Worm (Caenorhabditis elegans) whole organism, late embryonic: ENCODE data around the gene F10E9.4.

ENCODE experiments used
- C38D4.7 ChIP-seq: fragments of 200-800 bp; sonication (Bioruptor generic); optimal IDR thresholded peaks from 2 replicates; lab custom pipeline; 2018; ENCODE audit warnings: mild to moderate bottlenecking, missing genetic modification characterization, moderate library complexity, missing compliant biosample characterization
- K02D7.2 ChIP-seq: sonication (generic microtip); optimal IDR thresholded peaks from 2 replicates; lab custom pipeline; 2017; ENCODE audit warnings: mild to moderate bottlenecking, missing genetic modification characterization, missing compliant biosample characterization
- K09A11.1 ChIP-seq: sonication (generic microtip); optimal IDR thresholded peaks from 2 replicates; lab custom pipeline; 2017; ENCODE audit warnings: antibody characterized with exemption, mild to moderate bottlenecking, missing genetic modification characterization, missing compliant biosample characterization; ENCODE audit not compliant: insufficient read depth
- T23F11.4 ChIP-seq: fragments of 200-800 bp; sonication (Bioruptor generic); optimal IDR thresholded peaks from 2 replicates; lab custom pipeline; 2018; ENCODE audit warnings: mild to moderate bottlenecking, missing genetic modification characterization, missing compliant biosample characterization
- ceh-14 ChIP-seq: sonication (generic microtip); optimal IDR thresholded peaks from 2 replicates; lab custom pipeline; 2016; ENCODE audit warnings: missing genotype, missing genetic modification characterization, missing compliant biosample characterization
- ceh-24 ChIP-seq: sonication (generic microtip); optimal IDR thresholded peaks from 2 replicates; lab custom pipeline; 2016; ENCODE audit warnings: mild to moderate bottlenecking, missing genetic modification characterization, missing compliant biosample characterization
- ceh-34 ChIP-seq: sonication (generic microtip); optimal IDR thresholded peaks from 2 replicates; lab custom pipeline; 2016; ENCODE audit warnings: mild to moderate bottlenecking, missing genetic modification characterization, missing compliant biosample characterization
- ceh-45 ChIP-seq: fragments of 200-800 bp; sonication (Bioruptor generic); IDR thresholded peaks from 2 replicates; pipeline ENCODE4 v1.3.6; 2022; ENCODE audit warnings: missing genetic modification reagents, missing genetic modification characterization, missing compliant biosample characterization
- ceh-48 ChIP-seq: sonication (generic microtip); optimal IDR thresholded peaks from 2 replicates; lab custom pipeline; 2016; ENCODE audit warnings: missing genetic modification characterization, inconsistent platforms, missing compliant biosample characterization
- elt-2 ChIP-seq: sonication (generic microtip); optimal IDR thresholded peaks from 2 replicates; lab custom pipeline; 2016; ENCODE audit warnings: missing genetic modification reagents, missing genetic modification characterization, missing compliant biosample characterization
- ets-4 ChIP-seq: sonication (generic microtip); optimal IDR thresholded peaks from 2 replicates; lab custom pipeline; 2016; ENCODE audit warnings: missing genetic modification characterization, missing compliant biosample characterization
- eyg-1 ChIP-seq: sonication (generic microtip); optimal IDR thresholded peaks from 2 replicates; lab custom pipeline; 2016; ENCODE audit warnings: missing genotype, missing genetic modification characterization, missing compliant biosample characterization
- fkh-10 ChIP-seq: fragments of 150-350 bp; optimal IDR thresholded peaks from 2 replicates; lab custom pipeline; 2014; ENCODE audit warnings: missing biosample characterization, missing genetic modification reagents, missing genetic modification characterization
- fkh-6 ChIP-seq: sonication (generic microtip); optimal IDR thresholded peaks from 2 replicates; lab custom pipeline; 2016; ENCODE audit warnings: missing genetic modification characterization, missing compliant biosample characterization
- gmeb-2 ChIP-seq: sonication (generic microtip); optimal IDR thresholded peaks from 2 replicates; lab custom pipeline; 2016; ENCODE audit warnings: missing genetic modification characterization, inconsistent platforms, missing compliant biosample characterization
- hlh-13 ChIP-seq: fragments of 200-800 bp; sonication (Bioruptor generic); optimal IDR thresholded peaks from 2 replicates; lab custom pipeline; 2018; ENCODE audit warnings: mild to moderate bottlenecking, missing genetic modification characterization, missing compliant biosample characterization
- mec-3 ChIP-seq: sonication (generic microtip); optimal IDR thresholded peaks from 2 replicates; lab custom pipeline; 2016; ENCODE audit warnings: borderline replicate concordance, missing genetic modification characterization, missing compliant biosample characterization
- nhr-11 ChIP-seq: fragments of 150-350 bp; optimal IDR thresholded peaks from 2 replicates; lab custom pipeline; 2014; ENCODE audit warnings: missing biosample characterization, missing genetic modification characterization
- nhr-232 ChIP-seq: sonication (generic microtip); optimal IDR thresholded peaks from 2 replicates; lab custom pipeline; 2016; ENCODE audit warnings: missing genetic modification characterization, missing compliant biosample characterization
- pha-2 ChIP-seq: sonication (generic microtip); optimal IDR thresholded peaks from 2 replicates; lab custom pipeline; 2017; ENCODE audit warnings: mild to moderate bottlenecking, missing genetic modification characterization, missing compliant biosample characterization
- pha-4 ChIP-seq: fragments of 150-350 bp; optimal IDR thresholded peaks from 2 replicates; lab custom pipeline; 2018; ENCODE audit warnings: missing biosample characterization, missing genetic modification reagents, missing genetic modification characterization
- pros-1 ChIP-seq: fragments of 150-350 bp; optimal IDR thresholded peaks from 2 replicates; lab custom pipeline; 2014; ENCODE audit warnings: missing biosample characterization, missing genetic modification reagents, missing genetic modification characterization
- ref-2 ChIP-seq: sonication (generic microtip); optimal IDR thresholded peaks from 2 replicates; lab custom pipeline; 2016; ENCODE audit warnings: missing genetic modification characterization, missing compliant biosample characterization
- rnt-1 ChIP-seq: sonication (generic microtip); optimal IDR thresholded peaks from 2 replicates; lab custom pipeline; 2016; ENCODE audit warnings: missing genetic modification characterization, missing compliant biosample characterization
- sdc-2 ChIP-seq: sonication (generic microtip); optimal IDR thresholded peaks from 2 replicates; lab custom pipeline; 2016; ENCODE audit warnings: missing genotype, missing genetic modification characterization, missing compliant biosample characterization
- sox-4 ChIP-seq: sonication (generic microtip); optimal IDR thresholded peaks from 2 replicates; lab custom pipeline; 2017; ENCODE audit warnings: mild to moderate bottlenecking, missing genetic modification characterization, inconsistent platforms, missing compliant biosample characterization
- syd-9 ChIP-seq: sonication (generic microtip); optimal IDR thresholded peaks from 2 replicates; lab custom pipeline; 2016; ENCODE audit warnings: mild to moderate bottlenecking, missing genetic modification characterization, moderate library complexity, missing compliant biosample characterization
- tbx-2 ChIP-seq: sonication (generic microtip); optimal IDR thresholded peaks from 2 replicates; lab custom pipeline; 2016; ENCODE audit warnings: missing genetic modification characterization, missing compliant biosample characterization
- tbx-7 ChIP-seq: sonication (generic microtip); optimal IDR thresholded peaks from 2 replicates; lab custom pipeline; 2016; ENCODE audit warnings: missing genotype, missing genetic modification characterization, missing compliant biosample characterization
- unc-3 ChIP-seq, 2 experiments: fragments of 200-800 bp in 1 of 2; sonication (Bioruptor generic) in 1 of 2; sonication (generic microtip) in 1 of 2; conservative IDR thresholded peaks in 1 of 2; optimal IDR thresholded peaks in 1 of 2; 2 replicates each; pipeline versions ENCODE4 v1.3.6 to Lab custom; 2016 to 2022; ENCODE audit warnings: missing compliant biosample characterization in 2 of 2, missing genetic modification characterization in 2 of 2, missing genetic modification reagents in 1 of 2
- unc-42 ChIP-seq: sonication (generic microtip); optimal IDR thresholded peaks from 2 replicates; lab custom pipeline; 2016; ENCODE audit warnings: missing genotype, missing genetic modification characterization, missing compliant biosample characterization
- unc-55 ChIP-seq: sonication (generic microtip); optimal IDR thresholded peaks from 2 replicates; lab custom pipeline; 2017; ENCODE audit warnings: missing biosample characterization, missing genetic modification reagents, missing genetic modification characterization
- ztf-16 ChIP-seq: sonication (generic microtip); optimal IDR thresholded peaks from 2 replicates; lab custom pipeline; 2017; ENCODE audit warnings: missing genetic modification characterization, missing compliant biosample characterization

Gene F10E9.4

ce11 chrIII:8262599-8262998 is 45.7 kb upstream of the F10E9.4 start (continued):
- TF ChIP-seq rnt-1 (tag; lab: Kevin White, UChicago) = no peak
- TF ChIP-seq unc-55 = no peak
- peak; percentile 29 for TF ChIP-seq syd-9 (tag; lab: Kevin White, UChicago)
- TF ChIP-seq elt-2 (tag; lab: Kevin White, UChicago) = no peak
- TF ChIP-seq fkh-10 (GFP tag; lab: Kevin White, UChicago) = no peak
- TF ChIP-seq nhr-11 (tag; lab: Kevin White, UChicago) = no peak
- no peak for TF ChIP-seq ztf-16
- peak; percentile 25 for TF ChIP-seq fkh-6
- TF ChIP-seq hlh-13 = no peak
- TF ChIP-seq, all 69 proteins: peak for 8

- TF ChIP-seq C38D4.7 (GFP tag; lab: Kevin White, UChicago) = no peak
- no peak for TF ChIP-seq pha-2
- TF ChIP-seq ets-4 (tag; lab: Kevin White, UChicago) = no peak
- TF ChIP-seq ztf-16 = no peak
- TF ChIP-seq nhr-11 (tag; lab: Kevin White, UChicago) = no peak
- no peak for TF ChIP-seq mec-3 (tag; lab: Kevin White, UChicago)
- no peak for TF ChIP-seq pha-4 (tag; lab: Kevin White, UChicago)
- TF ChIP-seq ceh-48 (tag; lab: Kevin White, UChicago) = no peak
- TF ChIP-seq sdc-2 (tag; lab: Kevin White, UChicago) = no peak
- no peak for TF ChIP-seq gmeb-2
- no peak for TF ChIP-seq fkh-10 (GFP tag; lab: Kevin White, UChicago)
- TF ChIP-seq ceh-24 (tag; lab: Kevin White, UChicago) = no peak
Measured at ce11 chrIII:8263377-8263776, 45.0 kb upstream of the F10E9.4 start, which contains the start of gene col-91. col-91 (minus strand) TSS chrIII:8263664.

- no peak for TF ChIP-seq unc-3 (GFP tag; conservative IDR thresholded peaks at IDR 0.05; lab: Robert Waterston, UW)
- no peak for TF ChIP-seq unc-3 (tag; optimal IDR thresholded peaks at IDR 0.05; lab: Kevin White, UChicago)
- peak; percentile 35 for TF ChIP-seq ceh-14 (tag; lab: Kevin White, UChicago)
- TF ChIP-seq ref-2 (tag; lab: Kevin White, UChicago) = no peak
Measured at ce11 chrIII:8265753-8266152, 42.6 kb upstream of the F10E9.4 start, which contains the start of gene mrps-9. mrps-9 (plus strand) TSS chrIII:8266062.

ce11 chrIII:8268296-8268695 is 40.0 kb upstream of the F10E9.4 start, which contains the start of the genes F09G8.7 and crn-7:
F09G8.7 (minus strand) TSS chrIII:8268355.
crn-7 (plus strand) TSS chrIII:8268531.
- TF ChIP-seq ceh-34 (tag; lab: Kevin White, UChicago) (no peak), pros-1 (tag; lab: Kevin White, UChicago) (no peak), ref-2 (tag; lab: Kevin White, UChicago) (no peak), sox-4 (tag; lab: Kevin White, UChicago) (no peak), ceh-45 (GFP tag; lab: Robert Waterston, UW) (no peak), ztf-16 (no peak), rnt-1 (tag; lab: Kevin White, UChicago) (no peak), tbx-7 (tag; lab: Kevin White, UChicago) (no peak), unc-55 (no peak), K02D7.2 (no peak), eyg-1 (tag; lab: Kevin White, UChicago) (no peak), pha-2 (no peak), unc-42 (tag; lab: Kevin White, UChicago) (no peak), nhr-232 (no peak), K09A11.1 (tag; lab: Kevin White, UChicago) (no peak), tbx-2 (tag; lab: Kevin White, UChicago) (no peak), ceh-24 (tag; lab: Kevin White, UChicago) (no peak), T23F11.4 (GFP tag; lab: Kevin White, UChicago) (no peak)
- TF ChIP-seq, all 69 proteins: peak for 0
